Worm (Caenorhabditis elegans) whole organism, midembryonic: ENCODE results near the gene nish-1.

ENCODE experiments used
- T22C8.4 ChIP-seq: fragments of 200-800 bp; sonication (Bioruptor generic); IDR thresholded peaks from 2 replicates; pipeline ENCODE4 v1.3.6; 2022; ENCODE audit warnings: missing genetic modification characterization, missing compliant biosample characterization
- cog-1 ChIP-seq: sonication (generic microtip); optimal IDR thresholded peaks from 2 replicates; lab custom pipeline; 2016; ENCODE audit warnings: missing genetic modification characterization, missing compliant biosample characterization
- flt-1 ChIP-seq: fragments of 200-800 bp; sonication (Bioruptor generic); IDR thresholded peaks from 2 replicates; pipeline ENCODE4 v1.3.6; 2022; ENCODE audit warnings: missing genetic modification characterization, missing compliant biosample characterization
- klf-2 ChIP-seq: fragments of 200-800 bp; sonication (Bioruptor generic); conservative IDR thresholded peaks from 2 replicates; pipeline ENCODE4 v1.3.6; 2022; ENCODE audit warnings: missing genetic modification reagents, missing genetic modification characterization, missing compliant biosample characterization
- med-1 ChIP-seq: sonication (generic microtip); optimal IDR thresholded peaks from 2 replicates; lab custom pipeline; 2017; ENCODE audit warnings: missing genetic modification characterization, mild to moderate bottlenecking, missing compliant biosample characterization, antibody characterized with exemption, missing genetic modification reagents; ENCODE audit not compliant: insufficient read depth
- ref-1 ChIP-seq: fragments of 200-800 bp; sonication (Bioruptor generic); conservative IDR thresholded peaks from 2 replicates; pipeline ENCODE4 v1.3.6; 2022; ENCODE audit warnings: missing genetic modification reagents, missing genetic modification characterization, missing compliant biosample characterization
- tab-1 ChIP-seq: fragments of 200-800 bp; sonication (Bioruptor generic); IDR thresholded peaks from 2 replicates; pipeline ENCODE4 v1.3.6; 2022; ENCODE audit warnings: missing genetic modification characterization, missing compliant biosample characterization
- ztf-23 ChIP-seq: fragments of 200-800 bp; sonication (Bioruptor generic); IDR thresholded peaks from 2 replicates; pipeline ENCODE4 v1.3.6; 2022; ENCODE audit warnings: missing genetic modification reagents, missing genetic modification characterization, missing compliant biosample characterization
- ztf-29 ChIP-seq: fragments of 200-800 bp; sonication (Bioruptor generic); IDR thresholded peaks from 2 replicates; pipeline ENCODE4 v1.3.6; 2022; ENCODE audit warnings: missing genetic modification reagents, missing genetic modification characterization, missing compliant biosample characterization

Gene nish-1

DNA sequence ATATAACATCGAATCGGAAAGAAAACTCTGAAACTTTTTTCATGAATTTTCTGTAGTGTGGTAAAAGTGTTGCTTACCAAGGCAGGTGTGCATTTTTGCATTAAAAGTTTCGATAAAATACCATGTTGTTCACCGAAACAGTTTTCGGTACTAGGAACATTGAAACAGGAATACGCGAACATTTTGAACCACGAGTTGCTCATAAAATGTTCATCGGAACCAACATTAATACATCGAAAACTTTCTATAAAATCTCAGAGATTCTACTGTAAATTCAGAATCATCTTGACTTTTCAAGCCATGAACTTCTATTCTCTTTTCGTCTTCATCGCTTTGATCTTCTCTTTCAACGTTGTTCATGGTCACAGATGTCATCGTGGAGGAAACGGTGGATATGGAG, 16.1 kb downstream of the nish-1 start, which contains the start of gene fipr-15:
Gene fipr-15 (plus strand): TSS at position 301 of the 400 bp plus-strand sequence.
- TF ChIP-seq ztf-29 (GFP tag; lab: Robert Waterston, UW), result no peak
- no peak for TF ChIP-seq T22C8.4
- no peak for TF ChIP-seq med-1 (GFP tag; lab: Kevin White, UChicago)
- TF ChIP-seq tab-1 (GFP tag; lab: Robert Waterston, UW), result no peak
- no peak for TF ChIP-seq klf-2 (GFP tag; lab: Robert Waterston, UW)
- no peak for TF ChIP-seq ref-1 (GFP tag; lab: Robert Waterston, UW)
- no peak for TF ChIP-seq cog-1 (tag; lab: Kevin White, UChicago)
- TF ChIP-seq flt-1 (GFP tag; lab: Robert Waterston, UW), result no peak
- no peak for TF ChIP-seq ztf-23 (GFP tag; lab: Robert Waterston, UW)

DNA sequence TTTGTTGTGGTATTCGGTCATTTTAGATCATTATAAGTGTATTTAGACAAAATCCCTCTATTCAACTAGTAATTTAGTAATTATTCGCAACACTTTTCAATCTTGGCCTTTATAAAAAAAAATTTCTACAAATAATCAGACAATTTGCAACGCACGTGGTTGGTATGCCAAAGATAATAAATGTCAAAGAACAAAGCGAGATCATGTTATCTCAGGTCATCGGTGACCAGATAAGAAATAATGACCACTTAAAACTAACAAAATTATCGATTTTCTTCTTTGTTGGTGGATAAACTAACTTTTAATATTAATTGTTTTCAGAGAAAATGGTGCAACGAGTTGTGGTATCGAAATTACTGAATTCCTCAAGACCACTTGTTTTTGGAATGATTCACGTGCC, 17.1 kb downstream of the nish-1 start, which contains the start of gene F13E9.13:
Gene F13E9.13 (plus strand): TSS at position 317 of the 400 bp plus-strand sequence.
- no peak for TF ChIP-seq ztf-23 (GFP tag; lab: Robert Waterston, UW)
- no peak for TF ChIP-seq med-1 (GFP tag; lab: Kevin White, UChicago)
- no peak for TF ChIP-seq klf-2 (GFP tag; lab: Robert Waterston, UW)
- TF ChIP-seq ztf-29 (GFP tag; lab: Robert Waterston, UW), result no peak
- no peak for TF ChIP-seq T22C8.4
- TF ChIP-seq ref-1 (GFP tag; lab: Robert Waterston, UW), result no peak
- no peak for TF ChIP-seq tab-1 (GFP tag; lab: Robert Waterston, UW)
- TF ChIP-seq cog-1 (tag; lab: Kevin White, UChicago), result no peak

DNA sequence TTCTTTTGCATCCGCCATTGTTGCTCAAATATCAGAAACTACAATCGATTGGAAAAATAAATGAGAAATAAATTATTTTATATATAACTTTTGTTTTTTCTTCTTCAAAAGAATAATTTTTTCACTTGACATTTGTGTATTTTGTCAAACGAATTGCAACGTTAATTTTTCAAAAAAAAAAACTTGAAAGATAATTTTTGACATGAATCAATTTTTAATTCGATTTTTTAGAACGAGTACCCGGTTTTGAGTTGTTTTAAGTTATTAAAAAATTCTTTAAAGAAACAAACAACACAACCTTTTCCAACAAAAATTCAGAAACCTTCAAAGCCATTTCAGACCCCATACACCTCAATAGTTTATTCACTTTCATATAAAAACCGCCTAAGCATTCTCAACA, 20.1 kb downstream of the nish-1 start, which contains the start of gene F13E9.5:
Gene F13E9.5 (minus strand): TSS at position 101 of the 400 bp plus-strand sequence.
- no peak for TF ChIP-seq klf-2 (GFP tag; lab: Robert Waterston, UW)
- no peak for TF ChIP-seq med-1 (GFP tag; lab: Kevin White, UChicago)
- TF ChIP-seq ztf-29 (GFP tag; lab: Robert Waterston, UW), result no peak
- no peak for TF ChIP-seq cog-1 (tag; lab: Kevin White, UChicago)
- no peak for TF ChIP-seq flt-1 (GFP tag; lab: Robert Waterston, UW)
- TF ChIP-seq T22C8.4, result no peak
- TF ChIP-seq tab-1 (GFP tag; lab: Robert Waterston, UW), result no peak
- TF ChIP-seq ztf-23 (GFP tag; lab: Robert Waterston, UW), result no peak
- TF ChIP-seq ref-1 (GFP tag; lab: Robert Waterston, UW), result no peak

DNA sequence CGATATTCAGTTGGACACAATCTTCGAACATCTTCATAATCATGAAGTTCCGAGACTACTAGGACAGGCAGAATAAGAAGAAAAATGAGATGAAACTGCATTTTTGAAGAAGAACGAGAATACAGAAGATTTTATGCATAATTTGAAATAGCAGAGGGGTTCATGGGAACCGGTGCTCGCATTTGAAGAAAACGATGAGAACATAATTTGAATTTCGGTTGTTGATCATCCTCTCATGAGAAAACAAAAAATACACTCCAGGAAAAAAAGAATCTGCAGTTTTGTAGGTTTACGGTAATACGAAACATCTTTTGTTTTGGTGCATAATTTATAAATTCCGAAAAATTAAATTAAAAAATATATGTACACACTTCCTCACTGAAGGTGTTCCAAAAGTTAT, 21.8 kb downstream of the nish-1 start, which contains the start of gene srlf-11:
Gene srlf-11 (minus strand): TSS at position 101 of the 400 bp plus-strand sequence.
- TF ChIP-seq tab-1 (GFP tag; lab: Robert Waterston, UW), result no peak
- no peak for TF ChIP-seq T22C8.4
- TF ChIP-seq cog-1 (tag; lab: Kevin White, UChicago), result no peak
- TF ChIP-seq ztf-23 (GFP tag; lab: Robert Waterston, UW), result no peak
- TF ChIP-seq ztf-29 (GFP tag; lab: Robert Waterston, UW), result no peak
- no peak for TF ChIP-seq klf-2 (GFP tag; lab: Robert Waterston, UW)
- no peak for TF ChIP-seq ref-1 (GFP tag; lab: Robert Waterston, UW)
- TF ChIP-seq med-1 (GFP tag; lab: Kevin White, UChicago), result no peak
- no peak for TF ChIP-seq flt-1 (GFP tag; lab: Robert Waterston, UW)

DNA sequence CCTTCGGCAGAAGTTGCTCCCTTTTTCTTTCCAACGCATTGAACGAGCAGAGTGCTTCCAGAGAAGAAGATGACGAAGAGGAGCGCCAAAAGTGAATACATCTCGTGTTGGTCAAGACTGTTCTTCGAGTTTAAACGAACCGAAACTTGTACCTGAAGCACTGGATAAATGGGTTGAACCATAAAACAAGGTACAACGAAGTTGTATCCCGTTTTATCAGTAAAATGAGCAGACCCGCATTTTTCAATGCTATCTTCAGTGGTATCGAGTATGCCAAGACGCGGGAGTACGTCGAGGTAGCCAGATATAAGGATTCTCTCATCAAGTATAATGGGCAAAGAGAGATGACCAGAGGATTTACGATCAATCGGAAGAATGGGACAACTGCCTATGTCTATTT, 23.2 kb downstream of the nish-1 start, which contains the start of gene F13E9.16:
Gene F13E9.16 (minus strand): TSS at position 101 of the 400 bp plus-strand sequence.
- TF ChIP-seq flt-1 (GFP tag; lab: Robert Waterston, UW) (no peak), T22C8.4 (no peak), ztf-23 (GFP tag; lab: Robert Waterston, UW) (no peak), cog-1 (tag; lab: Kevin White, UChicago) (no peak), ztf-29 (GFP tag; lab: Robert Waterston, UW) (no peak), tab-1 (GFP tag; lab: Robert Waterston, UW) (no peak), klf-2 (GFP tag; lab: Robert Waterston, UW) (no peak), med-1 (GFP tag; lab: Kevin White, UChicago) (no peak), ref-1 (GFP tag; lab: Robert Waterston, UW) (no peak)

DNA sequence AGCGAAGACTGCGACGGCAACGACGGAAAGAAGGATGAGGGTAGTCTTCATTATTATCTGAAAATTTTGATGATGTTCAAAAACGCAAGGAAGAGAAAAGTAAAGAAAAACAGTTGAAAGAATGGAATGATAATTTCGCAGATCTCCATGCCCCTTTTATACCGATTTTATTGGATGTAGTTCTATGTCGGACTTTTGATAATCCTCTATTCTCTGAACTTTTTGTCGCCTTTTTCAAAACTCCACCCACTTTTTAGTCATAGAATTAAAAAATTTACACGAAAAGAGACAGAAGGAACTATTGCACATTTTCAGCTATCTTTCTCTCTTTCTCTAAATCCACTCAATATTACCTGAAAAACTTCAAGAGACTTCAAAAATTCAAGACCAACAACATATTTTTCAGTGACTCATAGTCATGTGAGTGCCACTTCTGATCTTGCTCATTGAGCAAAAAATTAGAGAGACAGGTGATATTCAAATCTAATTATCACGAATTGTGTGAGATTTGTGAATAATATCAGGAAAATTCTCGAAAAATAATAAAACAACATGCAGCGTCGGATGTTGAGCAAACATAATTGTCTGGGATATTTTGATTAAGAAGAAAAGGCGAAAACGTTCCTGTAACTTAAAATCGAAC, 25.8 kb downstream of the nish-1 start, which contains the start of gene F13E9.15:
Gene F13E9.15 (minus strand): TSS at position 51 of the 643 bp plus-strand sequence.
- TF ChIP-seq ztf-29 (GFP tag; lab: Robert Waterston, UW) (no peak), med-1 (GFP tag; lab: Kevin White, UChicago) (no peak), tab-1 (GFP tag; lab: Robert Waterston, UW) (no peak), ref-1 (GFP tag; lab: Robert Waterston, UW) (no peak), ztf-23 (GFP tag; lab: Robert Waterston, UW) (no peak), klf-2 (GFP tag; lab: Robert Waterston, UW) (no peak), flt-1 (GFP tag; lab: Robert Waterston, UW) (no peak), cog-1 (tag; lab: Kevin White, UChicago) (no peak), T22C8.4 (no peak)

DNA sequence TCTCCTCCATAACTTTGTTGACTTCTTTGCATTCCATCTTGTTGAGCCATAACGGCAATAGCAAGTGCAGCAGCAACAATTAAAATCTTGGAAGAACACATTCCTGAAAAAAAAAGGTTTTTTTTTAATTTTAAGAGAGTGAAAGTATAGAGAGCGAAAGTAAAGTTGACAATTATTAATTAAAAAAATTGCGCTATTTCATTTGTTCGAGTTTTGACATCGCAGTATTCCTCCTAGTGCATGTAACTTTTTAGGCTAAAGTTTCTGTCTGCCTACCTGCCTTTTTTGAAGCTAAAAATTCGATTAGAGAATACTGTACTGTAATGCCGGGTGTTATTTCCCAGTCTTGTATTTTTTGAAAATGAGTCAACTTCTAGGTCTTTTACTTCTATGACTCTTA, 27.9 kb downstream of the nish-1 start, which contains the start of gene srlf-12:
Gene srlf-12 (minus strand): TSS at position 101 of the 400 bp plus-strand sequence.
- TF ChIP-seq tab-1 (GFP tag; lab: Robert Waterston, UW) (no peak), med-1 (GFP tag; lab: Kevin White, UChicago) (no peak), ztf-29 (GFP tag; lab: Robert Waterston, UW) (no peak), cog-1 (tag; lab: Kevin White, UChicago) (no peak), ref-1 (GFP tag; lab: Robert Waterston, UW) (no peak), flt-1 (GFP tag; lab: Robert Waterston, UW) (no peak), ztf-23 (GFP tag; lab: Robert Waterston, UW) (no peak), T22C8.4 (no peak), klf-2 (GFP tag; lab: Robert Waterston, UW) (no peak)

DNA sequence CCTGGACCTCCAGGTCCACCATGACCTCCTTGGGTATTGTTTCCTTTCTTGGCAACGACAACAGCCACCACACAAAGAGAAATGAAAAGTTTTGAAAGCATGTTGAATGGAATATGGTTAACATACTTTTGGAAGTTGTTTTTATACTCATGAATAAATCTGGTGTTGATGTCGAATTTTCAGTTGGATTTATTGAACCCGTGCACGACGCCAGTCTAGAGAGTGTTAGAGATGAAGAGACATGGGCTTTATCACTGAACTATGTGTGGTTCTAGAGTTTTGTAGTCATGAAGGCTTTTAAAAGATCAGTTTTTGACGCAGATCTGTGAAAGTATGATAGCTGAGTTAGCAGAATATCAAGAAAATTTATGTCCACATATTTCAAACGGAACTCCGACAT, 30.1 kb downstream of the nish-1 start, which contains the start of gene srlf-14:
Gene srlf-14 (minus strand): TSS at position 101 of the 400 bp plus-strand sequence.
- TF ChIP-seq T22C8.4 (no peak), flt-1 (GFP tag; lab: Robert Waterston, UW) (no peak), tab-1 (GFP tag; lab: Robert Waterston, UW) (no peak), cog-1 (tag; lab: Kevin White, UChicago) (no peak), ref-1 (GFP tag; lab: Robert Waterston, UW) (no peak), ztf-23 (GFP tag; lab: Robert Waterston, UW) (no peak), ztf-29 (GFP tag; lab: Robert Waterston, UW) (no peak), klf-2 (GFP tag; lab: Robert Waterston, UW) (no peak), med-1 (GFP tag; lab: Kevin White, UChicago) (no peak)
